Fruit fly (Drosophila melanogaster) whole organism, embryonic: ENCODE data around the gene CG17376.

Source experiments
- CG10543 ChIP-seq: fragments of 200-800 bp; sonication (Bioruptor generic); optimal IDR thresholded peaks from 3 replicates; lab custom pipeline; 2017; ENCODE audit warnings: missing biosample characterization, mild to moderate bottlenecking, missing genetic modification characterization, moderate library complexity
- CG11695 ChIP-seq: fragments of 200-800 bp; sonication (Bioruptor generic); IDR thresholded peaks from 3 replicates; pipeline ENCODE4 v1.3.6; 2022; ENCODE audit warnings: missing biosample characterization, missing genetic modification characterization
- CG13894 ChIP-seq: fragments of 200-800 bp; sonication (Bioruptor generic); optimal IDR thresholded peaks from 3 replicates; lab custom pipeline; 2018; ENCODE audit warnings: missing biosample characterization, mild to moderate bottlenecking, missing genetic modification characterization, moderate library complexity
- CG14014 ChIP-seq: fragments of 200-800 bp; sonication (Bioruptor generic); IDR thresholded peaks from 2 replicates; pipeline ENCODE4 v1.3.6; 2022; ENCODE audit warnings: missing biosample characterization, missing genetic modification characterization
- CG14667 ChIP-seq: fragments of 200-800 bp; sonication (Bioruptor generic); IDR thresholded peaks from 2 replicates; pipeline ENCODE4 v1.3.6; 2022; ENCODE audit warnings: missing biosample characterization, missing genetic modification characterization
- CG15514 ChIP-seq: fragments of 200-800 bp; sonication (Bioruptor generic); optimal IDR thresholded peaks from 3 replicates; lab custom pipeline; 2017; ENCODE audit warnings: missing biosample characterization, missing genetic modification characterization, mild to moderate bottlenecking, moderate library complexity, missing genetic modification reagents
- CG18011 ChIP-seq: fragments of 200-800 bp; sonication (Bioruptor generic); optimal IDR thresholded peaks from 2 replicates; lab custom pipeline; 2017; ENCODE audit warnings: missing biosample characterization, missing genetic modification characterization, mild to moderate bottlenecking, moderate library complexity, missing genotype
- CG18599 ChIP-seq: fragments of 200-800 bp; sonication (Bioruptor generic); optimal IDR thresholded peaks from 3 replicates; lab custom pipeline; 2017; ENCODE audit warnings: missing biosample characterization, missing genetic modification characterization, mild to moderate bottlenecking, moderate library complexity, missing genetic modification reagents
- CG2116 ChIP-seq: fragments of 200-800 bp; sonication (Bioruptor generic); optimal IDR thresholded peaks from 3 replicates; lab custom pipeline; 2018; ENCODE audit warnings: missing biosample characterization, mild to moderate bottlenecking, missing genetic modification characterization
- CG3281 ChIP-seq: fragments of 200-800 bp; sonication (Bioruptor generic); optimal IDR thresholded peaks from 3 replicates; lab custom pipeline; 2017; ENCODE audit warnings: missing biosample characterization, mild to moderate bottlenecking, missing genetic modification characterization
- CG34224 ChIP-seq: fragments of 200-800 bp; sonication (Bioruptor generic); IDR thresholded peaks from 3 replicates; pipeline ENCODE4 v1.3.6; 2022; ENCODE audit warnings: missing biosample characterization, missing genetic modification characterization; ENCODE audit not compliant: partially characterized antibody
- CG4854 ChIP-seq: fragments of 200-800 bp; sonication (Bioruptor generic); optimal IDR thresholded peaks from 2 replicates; lab custom pipeline; 2016; ENCODE audit warnings: missing biosample characterization, missing genetic modification characterization, inconsistent platforms
- CoRest ChIP-seq: fragments of 200-800 bp; sonication (Bioruptor generic); optimal IDR thresholded peaks from 3 replicates; lab custom pipeline; 2018; ENCODE audit warnings: missing biosample characterization, mild to moderate bottlenecking, missing genetic modification characterization, moderate library complexity
- D ChIP-seq, 2 experiments: fragments of 200-800 bp in 1 of 2; fragments of >200 bp in 1 of 2; sonication (Bioruptor generic) in 1 of 2; optimal IDR thresholded peaks; 2 replicates in 1 of 2; 3 replicates in 1 of 2; lab custom pipeline; 2017; ENCODE audit warnings: mild to moderate bottlenecking in 1 of 2, missing biosample characterization in 1 of 2, missing genetic modification characterization in 1 of 2, missing genetic modification reagents in 1 of 2
- D19B ChIP-seq: fragments of 200-800 bp; sonication (Bioruptor generic); optimal IDR thresholded peaks from 2 replicates; lab custom pipeline; 2017; ENCODE audit warnings: missing biosample characterization, mild to moderate bottlenecking, missing genetic modification characterization
- Dbx ChIP-seq: fragments of 200-800 bp; sonication (Bioruptor generic); IDR thresholded peaks from 3 replicates; pipeline ENCODE4 v1.3.6; 2022; ENCODE audit warnings: missing biosample characterization, missing genetic modification characterization
- Dp ChIP-seq: fragments of 200-800 bp; sonication (Bioruptor generic); optimal IDR thresholded peaks from 2 replicates; lab custom pipeline; 2018; ENCODE audit warnings: missing biosample characterization, mild to moderate bottlenecking, missing genetic modification characterization, moderate library complexity
- E2f2 ChIP-seq: fragments of 200-800 bp; sonication (Bioruptor generic); IDR thresholded peaks from 2 replicates; pipeline ENCODE4 v1.3.6; 2022; ENCODE audit warnings: missing biosample characterization, missing genetic modification characterization
- Hey ChIP-seq: fragments of 200-800 bp; sonication (Bioruptor generic); optimal IDR thresholded peaks from 3 replicates; lab custom pipeline; 2018; ENCODE audit warnings: missing biosample characterization, mild to moderate bottlenecking, missing genetic modification characterization
- Neu2 ChIP-seq: fragments of 200-800 bp; sonication (Bioruptor generic); optimal IDR thresholded peaks from 3 replicates; lab custom pipeline; 2016; ENCODE audit warnings: missing biosample characterization, missing genetic modification characterization, borderline replicate concordance
- Nf-YB ChIP-seq: fragments of 200-800 bp; sonication (Bioruptor generic); optimal IDR thresholded peaks from 3 replicates; lab custom pipeline; 2019; ENCODE audit warnings: missing biosample characterization, mild to moderate bottlenecking, missing genetic modification characterization, moderate library complexity
- Nf-YC ChIP-seq: fragments of 200-800 bp; optimal IDR thresholded peaks from 3 replicates; lab custom pipeline; 2019; ENCODE audit warnings: missing biosample characterization, mild to moderate bottlenecking, missing genetic modification characterization, moderate library complexity
- Oaz ChIP-seq: fragments of 200-800 bp; sonication (Bioruptor generic); IDR thresholded peaks from 2 replicates; pipeline ENCODE4 v1.3.6; 2022; ENCODE audit warnings: missing biosample characterization, missing genetic modification characterization
- Pdp1 ChIP-seq, 2 experiments: fragments of 200-800 bp; sonication (Bioruptor generic); optimal IDR thresholded peaks; 3 replicates each; lab custom pipeline; 2016; ENCODE audit warnings: missing biosample characterization in 2 of 2, missing genetic modification characterization in 2 of 2, mild to moderate bottlenecking in 1 of 2, moderate library complexity in 1 of 2
- Spps ChIP-seq: fragments of 200-800 bp; sonication (Bioruptor generic); optimal IDR thresholded peaks from 2 replicates; lab custom pipeline; 2018; ENCODE audit warnings: missing biosample characterization, mild to moderate bottlenecking, missing genetic modification characterization
- Taf1 ChIP-seq: fragments of 200-800 bp; sonication (Bioruptor generic); IDR thresholded peaks from 2 replicates; pipeline ENCODE4 v1.3.6; 2022; ENCODE audit warnings: missing biosample characterization, missing genetic modification characterization
- ara ChIP-seq: fragments of 200-800 bp; sonication (Bioruptor generic); IDR thresholded peaks from 2 replicates; pipeline ENCODE4 v1.3.6; 2022; ENCODE audit warnings: missing biosample characterization, missing genetic modification characterization
- bowl ChIP-seq: fragments of 200-800 bp; sonication (Bioruptor generic); IDR thresholded peaks from 2 replicates; pipeline ENCODE4 v1.3.6; 2022; ENCODE audit warnings: missing biosample characterization, missing genetic modification characterization
- caup ChIP-seq: fragments of 200-800 bp; sonication (Bioruptor generic); optimal IDR thresholded peaks from 3 replicates; lab custom pipeline; 2017; ENCODE audit warnings: missing biosample characterization, mild to moderate bottlenecking, missing genetic modification characterization, moderate library complexity; ENCODE audit not compliant: severe bottlenecking
- crc ChIP-seq: fragments of 200-800 bp; sonication (Bioruptor generic); optimal IDR thresholded peaks from 2 replicates; lab custom pipeline; 2016; ENCODE audit warnings: missing biosample characterization, missing genetic modification characterization
- dimm ChIP-seq: fragments of 200-800 bp; sonication (Bioruptor generic); IDR thresholded peaks from 2 replicates; pipeline ENCODE4 v1.3.6; 2022; ENCODE audit warnings: missing biosample characterization, missing genetic modification characterization
- dpn ChIP-seq, 2 experiments: fragments of 200-800 bp; sonication (Bioruptor generic); optimal IDR thresholded peaks; 3 replicates each; lab custom pipeline; 2016; ENCODE audit warnings: missing biosample characterization in 2 of 2, missing genetic modification characterization in 2 of 2
- ewg ChIP-seq: fragments of 200-800 bp; sonication (Bioruptor generic); optimal IDR thresholded peaks from 3 replicates; lab custom pipeline; 2017; ENCODE audit warnings: mild to moderate bottlenecking, missing biosample characterization, missing genetic modification reagents, missing genetic modification characterization
- jing ChIP-seq: fragments of 200-800 bp; sonication (Bioruptor generic); optimal IDR thresholded peaks from 2 replicates; lab custom pipeline; 2018; ENCODE audit warnings: missing biosample characterization, mild to moderate bottlenecking, missing genetic modification characterization
- knrl ChIP-seq: fragments of 200-800 bp; sonication (Bioruptor generic); IDR thresholded peaks from 3 replicates; pipeline ENCODE4 v1.3.6; 2022; ENCODE audit warnings: missing biosample characterization, missing genetic modification characterization; ENCODE audit not compliant: partially characterized antibody
- nerfin-1 ChIP-seq: fragments of 200-800 bp; sonication (Bioruptor generic); optimal IDR thresholded peaks from 3 replicates; lab custom pipeline; 2019; ENCODE audit warnings: missing biosample characterization, mild to moderate bottlenecking, missing genetic modification characterization, moderate library complexity
- pb ChIP-seq: fragments of 200-800 bp; sonication (Bioruptor generic); optimal IDR thresholded peaks from 3 replicates; lab custom pipeline; 2016; ENCODE audit warnings: missing biosample characterization, missing genetic modification characterization
- pros ChIP-seq: fragments of 200-800 bp; sonication (Bioruptor generic); optimal IDR thresholded peaks from 3 replicates; lab custom pipeline; 2019; ENCODE audit warnings: missing biosample characterization, mild to moderate bottlenecking, missing genetic modification characterization, moderate library complexity
- repo ChIP-seq: fragments of 200-800 bp; sonication (Bioruptor generic); optimal IDR thresholded peaks from 2 replicates; lab custom pipeline; 2016; ENCODE audit warnings: missing biosample characterization, missing genetic modification characterization
- ro ChIP-seq: fragments of 200-800 bp; sonication (Bioruptor generic); IDR thresholded peaks from 2 replicates; pipeline ENCODE4 v1.3.6; 2022; ENCODE audit warnings: missing biosample characterization, missing genetic modification characterization
- sens-2 ChIP-seq: fragments of 200-800 bp; sonication (Bioruptor generic); IDR thresholded peaks from 2 replicates; pipeline ENCODE4 v1.3.6; 2022; ENCODE audit warnings: missing biosample characterization, missing genetic modification characterization
- shn ChIP-seq: fragments of 200-800 bp; sonication (Bioruptor generic); optimal IDR thresholded peaks from 3 replicates; lab custom pipeline; 2016; ENCODE audit warnings: missing biosample characterization, missing genetic modification characterization
- sob ChIP-seq: fragments of 200-800 bp; sonication (Bioruptor generic); IDR thresholded peaks from 2 replicates; pipeline ENCODE4 v1.3.6; 2022; ENCODE audit warnings: missing biosample characterization, missing genetic modification characterization
- ssp ChIP-seq: fragments of 200-800 bp; sonication (Bioruptor generic); IDR thresholded peaks from 2 replicates; pipeline ENCODE4 v1.3.6; 2022; ENCODE audit warnings: missing biosample characterization, missing genetic modification characterization
- tll ChIP-seq, 2 experiments: fragments of 200-800 bp in 1 of 2; fragments of >200 bp in 1 of 2; sonication (Bioruptor generic) in 1 of 2; optimal IDR thresholded peaks; 2 replicates each; lab custom pipeline; 2017 to 2019; ENCODE audit warnings: missing biosample characterization in 2 of 2, missing genetic modification characterization in 2 of 2, mild to moderate bottlenecking in 1 of 2, moderate library complexity in 1 of 2
- tna ChIP-seq: fragments of 200-800 bp; sonication (Bioruptor generic); IDR thresholded peaks from 2 replicates; pipeline ENCODE4 v1.3.6; 2022; ENCODE audit warnings: missing biosample characterization, missing genetic modification characterization; ENCODE audit not compliant: partially characterized antibody
- trem ChIP-seq: fragments of 200-800 bp; optimal IDR thresholded peaks from 3 replicates; lab custom pipeline; 2019; ENCODE audit warnings: missing biosample characterization, mild to moderate bottlenecking, missing genetic modification characterization, moderate library complexity

Gene CG17376

dm6 chr2L:6800794-6801193 is at the start of gene CG17376:
Gene CG17376, minus strand, starts transcription at chr2L:6800894.
- no peak for TF ChIP-seq CG11695
- no peak for TF ChIP-seq tna
- no peak for TF ChIP-seq CG3281
- no peak for TF ChIP-seq Taf1 (GFP tag; lab: Robert Waterston, UW)
- TF ChIP-seq D19B (GFP tag; lab: Kevin White, UChicago), result no peak
- TF ChIP-seq shn (GFP tag; lab: Kevin White, UChicago), result no peak
- TF ChIP-seq CG4854 (GFP tag; lab: Kevin White, UChicago), result no peak

- TF ChIP-seq CoRest (tag; lab: Kevin White, UChicago) (no peak), ewg (GFP tag; lab: Kevin White, UChicago) (peak; percentile 5), Neu2 (GFP tag; lab: Kevin White, UChicago) (no peak), Spps (tag; lab: Kevin White, UChicago) (no peak), Nf-YC (tag; lab: Kevin White, UChicago) (peak; percentile 44), CG14667 (no peak), E2f2 (GFP tag; lab: Robert Waterston, UW) (no peak), Dp (GFP tag; lab: Kevin White, UChicago) (no peak), crc (GFP tag; lab: Kevin White, UChicago) (no peak), bowl (GFP tag; lab: Robert Waterston, UW) (no peak), tll (GFP tag; optimal IDR thresholded peaks at IDR 0.05; lab: Kevin White, UChicago) (peak in 1 of 2 experiments; percentile 6), ro (GFP tag; lab: Robert Waterston, UW) (no peak), sob (GFP tag; lab: Robert Waterston, UW) (no peak), Pdp1 (GFP tag; optimal IDR thresholded peaks at IDR 0.05; lab: Kevin White, UChicago) (no peak), CG18011 (GFP tag; lab: Kevin White, UChicago) (no peak), sens-2 (GFP tag; lab: Robert Waterston, UW) (0 out of 2 replicates have a peak, but pooled peaks have one; percentile 17), knrl (no peak), ara (0 out of 2 replicates have a peak, but pooled peaks have one; percentile 11), pros (GFP tag; lab: Kevin White, UChicago) (peak; percentile 33), pb (GFP tag; lab: Kevin White, UChicago) (no peak), CG13894 (tag; lab: Kevin White, UChicago) (no peak), CG10543 (no peak), CG14014 (GFP tag; lab: Robert Waterston, UW) (no peak), CG18599 (no peak), ssp (GFP tag; lab: Robert Waterston, UW) (no peak), dpn (GFP tag; optimal IDR thresholded peaks at IDR 0.05; lab: Kevin White, UChicago) (no peak), Dbx (GFP tag; lab: Robert Waterston, UW) (no peak), Nf-YB (peak; percentile 2), CG15514 (GFP tag; lab: Kevin White, UChicago) (no peak), CG2116 (no peak), trem (no peak), caup (GFP tag; lab: Kevin White, UChicago) (no peak), jing (GFP tag; lab: Kevin White, UChicago) (no peak), Hey (peak; percentile 88), dimm (GFP tag; lab: Robert Waterston, UW) (no peak), CG34224 (GFP tag; lab: Robert Waterston, UW) (no peak), D (optimal IDR thresholded peaks at IDR 0.05; lab: Kevin White, UChicago) (no peak), D (GFP tag; optimal IDR thresholded peaks at IDR 0.05; lab: Kevin White, UChicago) (no peak), nerfin-1 (tag; lab: Kevin White, UChicago) (peak; percentile 62), repo (GFP tag; lab: Kevin White, UChicago) (no peak), Oaz (GFP tag; lab: Robert Waterston, UW) (no peak)
Observed at dm6 chr2L:6843434-6843833, 42.7 kb upstream of the CG17376 start.
